Fruit fly (Drosophila melanogaster): ENCODE results near the gene CG1951.

- TF ChIP-seq CG34367 (tag; optimal IDR thresholded peaks at IDR 0.05) (no peak), CG14655 (GFP tag; optimal IDR thresholded peaks at IDR 0.05) (no peak), CG13204 (GFP tag; optimal IDR thresholded peaks at IDR 0.05) (no peak), Pif1B (GFP tag; optimal IDR thresholded peaks at IDR 0.05) (no peak), CG12605 (GFP tag; IDR thresholded peaks at IDR 0.05) (peak; percentile 47; the same call in 1 of the 2 replicates), D1 (tag; optimal IDR thresholded peaks at IDR 0.05) (no peak), Pif1A (GFP tag; optimal IDR thresholded peaks at IDR 0.05) (no peak), CG9948 (tag; optimal IDR thresholded peaks at IDR 0.05) (no peak), CG17806 (tag; optimal IDR thresholded peaks at IDR 0.05) (peak; percentile 44), CG8159 (tag; optimal IDR thresholded peaks at IDR 0.05) (no peak), rn (GFP tag; IDR thresholded peaks at IDR 0.05) (no peak), EcR (GFP tag; optimal IDR thresholded peaks at IDR 0.05) (peak; percentile 70)
These were observed 13.6 kb downstream of the CG1951 start for dm6 chr3R:29040526-29041195.

All from whole organism, pupa.